Worm (Caenorhabditis elegans) whole organism, L4/young adult: ENCODE results near the gene Y43F8B.25.

Experiments
- dao-5 ChIP-seq: sonication (generic microtip); optimal IDR thresholded peaks from 2 replicates; lab custom pipeline; 2016; ENCODE audit warnings: missing genotype, missing genetic modification characterization, moderate library complexity, missing compliant biosample characterization
- him-1 ChIP-seq: sonication (generic microtip); optimal IDR thresholded peaks from 2 replicates; lab custom pipeline; 2016; ENCODE audit warnings: missing genotype, missing genetic modification reagents, missing genetic modification characterization, missing compliant biosample characterization

ce11 chrV:19502579-19503151 lies 40.0 kb downstream of the Y43F8B.25 start, which contains the start of gene Y43F8B.3:
- TF ChIP-seq him-1 (tag; lab: Kevin White, UChicago) (no peak), dao-5 (tag; lab: Kevin White, UChicago) (no peak)
